Fruit fly (Drosophila melanogaster): ENCODE data around the gene Scsalpha1.
A peak's percentile ranks its signal among the peaks of the same experiment; 100 is the strongest.

The Scsalpha1 gene

DNA sequence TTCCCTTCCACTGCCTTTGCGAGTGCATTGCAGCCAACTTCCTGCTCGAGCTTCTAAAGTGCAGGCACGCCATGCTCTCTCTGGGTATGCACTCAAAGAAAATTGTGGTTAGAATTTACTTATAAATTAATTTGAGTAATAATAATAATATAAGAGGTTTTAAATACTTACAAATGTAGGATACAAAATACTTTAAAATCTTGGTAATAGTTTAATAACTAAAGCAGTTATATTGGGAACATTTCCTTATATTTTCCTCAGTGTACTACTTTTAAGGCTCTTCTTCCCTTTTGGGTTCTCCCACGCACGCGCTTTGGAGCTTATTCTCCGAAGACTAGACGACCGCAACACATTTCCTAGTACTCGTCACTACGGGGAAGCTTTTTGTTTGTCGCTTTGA, 12.5 kb downstream of the Scsalpha1 start (continued):
- no peak for TF ChIP-seq z (GFP tag; IDR thresholded peaks at IDR 0.05)
- no peak for TF ChIP-seq bbx (GFP tag; IDR thresholded peaks at IDR 0.05; ENCODE audit: partially characterized antibody)
- peak; percentile 2 for TF ChIP-seq CG6654 (GFP tag; optimal IDR thresholded peaks at IDR 0.05)
- peak; percentile 82 for TF ChIP-seq CG17385 (GFP tag; optimal IDR thresholded peaks at IDR 0.05)
- peak; percentile 94 for TF ChIP-seq lab (GFP tag; optimal IDR thresholded peaks at IDR 0.05)
- TF ChIP-seq ash1 (GFP tag; optimal IDR thresholded peaks at IDR 0.05), result no peak
- TF ChIP-seq CG6689 (GFP tag; IDR thresholded peaks at IDR 0.05), result peak; percentile 81
- peak; percentile 71 for TF ChIP-seq CG7372 (GFP tag; IDR thresholded peaks at IDR 0.05)
- no peak for TF ChIP-seq CG4282 (GFP tag; optimal IDR thresholded peaks at IDR 0.05)
- TF ChIP-seq CG17612 (GFP tag; IDR thresholded peaks at IDR 0.05), result peak; percentile 50
- TF ChIP-seq CG16813 (GFP tag; IDR thresholded peaks at IDR 0.05; ENCODE audit: partially characterized antibody), result no peak
- peak; percentile 39; the same call in 1 of the 2 replicates for TF ChIP-seq crol (GFP tag; IDR thresholded peaks at IDR 0.05)
- no peak for TF ChIP-seq Abd-B (GFP tag; optimal IDR thresholded peaks at IDR 0.05)
- TF ChIP-seq Hr39 (optimal IDR thresholded peaks at IDR 0.05), result no peak
- no peak for TF ChIP-seq tna (GFP tag; IDR thresholded peaks at IDR 0.05; ENCODE audit: partially characterized antibody)
- TF ChIP-seq CG3163 (GFP tag; optimal IDR thresholded peaks at IDR 0.05), result no peak
- peak; percentile 90 for TF ChIP-seq PHDP (tag; optimal IDR thresholded peaks at IDR 0.05)
- no peak for TF ChIP-seq CG3065 (GFP tag; optimal IDR thresholded peaks at IDR 0.05)
- no peak for TF ChIP-seq eve (GFP tag; optimal IDR thresholded peaks at IDR 0.05)
- TF ChIP-seq lbe (GFP tag; optimal IDR thresholded peaks at IDR 0.05), result no peak
- TF ChIP-seq usp (GFP tag; optimal IDR thresholded peaks at IDR 0.05), result no peak
- TF ChIP-seq CG7271 (tag; optimal IDR thresholded peaks at IDR 0.05), result peak; percentile 51
- TF ChIP-seq chm (GFP tag; IDR thresholded peaks at IDR 0.05), result 0 out of 2 replicates have a peak, but pooled peaks have one; percentile 26
- TF ChIP-seq Six4 (GFP tag; optimal IDR thresholded peaks at IDR 0.05), result peak; percentile 53
- peak; percentile 77 for TF ChIP-seq CG17829 (tag; optimal IDR thresholded peaks at IDR 0.05)
- TF ChIP-seq Mes4 (GFP tag; optimal IDR thresholded peaks at IDR 0.05), result no peak
- no peak for TF ChIP-seq NC2β (GFP tag; optimal IDR thresholded peaks at IDR 0.05)
- TF ChIP-seq gsb (GFP tag; IDR thresholded peaks at IDR 0.05), result peak; percentile 58
- peak; percentile 49; the same call in 1 of the 2 replicates for TF ChIP-seq Oaz (GFP tag; IDR thresholded peaks at IDR 0.05)
- TF ChIP-seq CG13775 (GFP tag; optimal IDR thresholded peaks at IDR 0.05), result peak; percentile 71
- peak; percentile 82 for TF ChIP-seq D19A (tag; optimal IDR thresholded peaks at IDR 0.05)
- peak; percentile 5 for TF ChIP-seq Lhr (GFP tag; optimal IDR thresholded peaks at IDR 0.05)
- peak; percentile 36 for TF ChIP-seq CG5245 (GFP tag; optimal IDR thresholded peaks at IDR 0.05)
- no peak for TF ChIP-seq Lim3 (GFP tag; IDR thresholded peaks at IDR 0.05)
- no peak for TF ChIP-seq shn (GFP tag; optimal IDR thresholded peaks at IDR 0.05)
- peak; percentile 81 for TF ChIP-seq Sox100B (GFP tag; optimal IDR thresholded peaks at IDR 0.05)
- peak; percentile 88 for TF ChIP-seq CG11695 (GFP tag; IDR thresholded peaks at IDR 0.05)
- TF ChIP-seq Vsx1 (GFP tag; optimal IDR thresholded peaks at IDR 0.05), result no peak
- no peak for TF ChIP-seq Doc3 (GFP tag; IDR thresholded peaks at IDR 0.05; ENCODE audit: partially characterized antibody)
- peak; percentile 58 for TF ChIP-seq trem (tag; optimal IDR thresholded peaks at IDR 0.05)
- TF ChIP-seq emc (GFP tag; optimal IDR thresholded peaks at IDR 0.05), result no peak
- peak; percentile 42; the same call in 1 of the 2 replicates for TF ChIP-seq CG11696 (GFP tag; IDR thresholded peaks at IDR 0.05)
- no peak for TF ChIP-seq CG9609 (GFP tag; optimal IDR thresholded peaks at IDR 0.05)
- TF ChIP-seq Kr (GFP tag; optimal IDR thresholded peaks at IDR 0.05), result no peak
- TF ChIP-seq CG3726 (GFP tag; IDR thresholded peaks at IDR 0.05), result 0 out of 3 replicates have a peak, but pooled peaks have one; percentile 50
- peak; percentile 50 for TF ChIP-seq CG15011 (GFP tag; optimal IDR thresholded peaks at IDR 0.05)
- peak; percentile 19 for TF ChIP-seq CG7928 (GFP tag; optimal IDR thresholded peaks at IDR 0.05)
- TF ChIP-seq CG1603 (tag; optimal IDR thresholded peaks at IDR 0.05), result no peak
- TF ChIP-seq CG3995 (GFP tag; optimal IDR thresholded peaks at IDR 0.05), result no peak
- peak; percentile 52; the same call in 1 of the 2 replicates for TF ChIP-seq NFAT (GFP tag; IDR thresholded peaks at IDR 0.05)
- TF ChIP-seq jigr1 (GFP tag; IDR thresholded peaks at IDR 0.05), result no peak
- TF ChIP-seq gsb-n (tag; optimal IDR thresholded peaks at IDR 0.05), result peak; percentile 78

Data from whole organism, embryonic.